Fruit fly (Drosophila melanogaster) whole organism, embryonic: ENCODE results near the gene CG12438.
A peak's percentile ranks its signal among the peaks of the same experiment; 100 is the strongest.

Experiments
- CG10147 ChIP-seq: fragments of 200-800 bp; sonication (Bioruptor generic); optimal IDR thresholded peaks from 2 replicates; lab custom pipeline; 2019; ENCODE audit warnings: missing biosample characterization, mild to moderate bottlenecking, missing genetic modification characterization, moderate library complexity
- CG18599 ChIP-seq: fragments of 200-800 bp; sonication (Bioruptor generic); optimal IDR thresholded peaks from 3 replicates; lab custom pipeline; 2017; ENCODE audit warnings: missing biosample characterization, missing genetic modification characterization, mild to moderate bottlenecking, moderate library complexity, missing genetic modification reagents
- CG31365 ChIP-seq: fragments of 200-800 bp; sonication (Bioruptor generic); optimal IDR thresholded peaks from 2 replicates; lab custom pipeline; 2018; ENCODE audit warnings: missing biosample characterization, mild to moderate bottlenecking, missing genetic modification characterization
- CG34224 ChIP-seq: fragments of 200-800 bp; sonication (Bioruptor generic); IDR thresholded peaks from 3 replicates; pipeline ENCODE4 v1.3.6; 2022; ENCODE audit warnings: missing biosample characterization, missing genetic modification characterization; ENCODE audit not compliant: partially characterized antibody
- CG3726 ChIP-seq: fragments of 200-800 bp; sonication (Bioruptor generic); IDR thresholded peaks from 3 replicates; pipeline ENCODE4, ENCODE4 v1.3.6; 2022; ENCODE audit warnings: missing biosample characterization, missing genetic modification characterization
- CG3847 ChIP-seq: fragments of 200-800 bp; sonication (Bioruptor generic); IDR thresholded peaks from 2 replicates; pipeline ENCODE4 v1.3.6; 2022; ENCODE audit warnings: missing biosample characterization, missing genetic modification characterization
- CG6654 ChIP-seq: fragments of 200-800 bp; sonication (Bioruptor generic); optimal IDR thresholded peaks from 2 replicates; lab custom pipeline; 2017; ENCODE audit warnings: missing biosample characterization, mild to moderate bottlenecking, missing genetic modification characterization
- CG6813 ChIP-seq: fragments of 200-800 bp; sonication (Bioruptor generic); optimal IDR thresholded peaks from 2 replicates; lab custom pipeline; 2017; ENCODE audit warnings: missing biosample characterization, missing genetic modification characterization, mild to moderate bottlenecking, moderate library complexity, missing genetic modification reagents
- CG7271 ChIP-seq: fragments of 200-800 bp; sonication (Bioruptor generic); optimal IDR thresholded peaks from 2 replicates; lab custom pipeline; 2018; ENCODE audit warnings: missing biosample characterization, mild to moderate bottlenecking, missing genetic modification characterization, moderate library complexity
- CG7556 ChIP-seq: fragments of 200-800 bp; sonication (Bioruptor generic); optimal IDR thresholded peaks from 2 replicates; lab custom pipeline; 2017; ENCODE audit warnings: missing biosample characterization, mild to moderate bottlenecking, missing genetic modification characterization
- CG7963 ChIP-seq: fragments of 200-800 bp; sonication (Bioruptor generic); IDR thresholded peaks from 3 replicates; pipeline ENCODE4 v1.3.6; 2022; ENCODE audit warnings: missing biosample characterization, missing genetic modification characterization; ENCODE audit not compliant: partially characterized antibody
- CG8359 ChIP-seq: fragments of 200-800 bp; sonication (Bioruptor generic); optimal IDR thresholded peaks from 2 replicates; lab custom pipeline; 2017; ENCODE audit warnings: missing biosample characterization, mild to moderate bottlenecking, missing genetic modification characterization, borderline replicate concordance
- CG8388 ChIP-seq: fragments of 200-800 bp; sonication (Bioruptor generic); optimal IDR thresholded peaks from 2 replicates; lab custom pipeline; 2019; ENCODE audit warnings: missing biosample characterization, mild to moderate bottlenecking, missing genetic modification characterization, moderate library complexity
- CG9797 ChIP-seq: fragments of 200-800 bp; sonication (Bioruptor generic); optimal IDR thresholded peaks from 3 replicates; lab custom pipeline; 2018; ENCODE audit warnings: missing biosample characterization, mild to moderate bottlenecking, missing genetic modification characterization
- Deaf1 ChIP-seq: fragments of 200-800 bp; optimal IDR thresholded peaks from 3 replicates; lab custom pipeline; 2019; ENCODE audit warnings: missing biosample characterization, mild to moderate bottlenecking, missing genetic modification characterization, moderate library complexity
- HLH54F ChIP-seq: fragments of 200-800 bp; sonication (Bioruptor generic); optimal IDR thresholded peaks from 3 replicates; lab custom pipeline; 2016; ENCODE audit warnings: missing biosample characterization, missing genetic modification characterization
- Hr51 ChIP-seq, 2 experiments: fragments of 200-800 bp; sonication (Bioruptor generic); optimal IDR thresholded peaks; 2 replicates in 1 of 2; 3 replicates in 1 of 2; lab custom pipeline; 2016 to 2018; ENCODE audit warnings: missing biosample characterization in 2 of 2, missing genetic modification characterization in 2 of 2, mild to moderate bottlenecking in 1 of 2, moderate library complexity in 1 of 2
- MTF-1 ChIP-seq: fragments of 200-800 bp; sonication (Bioruptor generic); optimal IDR thresholded peaks from 2 replicates; lab custom pipeline; 2018; ENCODE audit warnings: missing biosample characterization, mild to moderate bottlenecking, missing genetic modification characterization, borderline replicate concordance
- Meics ChIP-seq: fragments of 200-800 bp; sonication (Bioruptor generic); optimal IDR thresholded peaks from 2 replicates; lab custom pipeline; 2017; ENCODE audit warnings: missing biosample characterization, mild to moderate bottlenecking, missing genetic modification characterization
- bbx ChIP-seq: fragments of 200-800 bp; sonication (Bioruptor generic); IDR thresholded peaks from 2 replicates; pipeline ENCODE4 v1.3.6; 2022; ENCODE audit warnings: missing biosample characterization, missing genetic modification characterization; ENCODE audit not compliant: partially characterized antibody
- bowl ChIP-seq: fragments of 200-800 bp; sonication (Bioruptor generic); IDR thresholded peaks from 2 replicates; pipeline ENCODE4 v1.3.6; 2022; ENCODE audit warnings: missing biosample characterization, missing genetic modification characterization
- croc ChIP-seq: fragments of 200-800 bp; sonication (Bioruptor generic); conservative IDR thresholded peaks from 3 replicates; pipeline ENCODE4 v1.3.6; 2022; ENCODE audit warnings: missing biosample characterization, missing genetic modification characterization
- dm ChIP-seq: fragments of 200-800 bp; sonication (Bioruptor generic); optimal IDR thresholded peaks from 3 replicates; lab custom pipeline; 2016; ENCODE audit warnings: missing biosample characterization, missing genetic modification characterization
- dmrt99B ChIP-seq: fragments of 200-800 bp; sonication (Bioruptor generic); optimal IDR thresholded peaks from 2 replicates; lab custom pipeline; 2018; ENCODE audit warnings: missing biosample characterization, mild to moderate bottlenecking, missing genetic modification characterization, moderate library complexity
- esg ChIP-seq: fragments of 200-800 bp; sonication (Bioruptor generic); conservative IDR thresholded peaks from 2 replicates; pipeline ENCODE4 v1.3.6; 2022; ENCODE audit warnings: missing biosample characterization, missing genetic modification characterization
- exex ChIP-seq: fragments of 200-800 bp; sonication (Bioruptor generic); optimal IDR thresholded peaks from 4 replicates; lab custom pipeline; 2018; ENCODE audit warnings: missing biosample characterization, mild to moderate bottlenecking, missing genetic modification characterization, moderate library complexity
- fd102C ChIP-seq: fragments of 200-800 bp; sonication (Bioruptor generic); optimal IDR thresholded peaks from 2 replicates; lab custom pipeline; 2018; ENCODE audit warnings: missing biosample characterization, mild to moderate bottlenecking, missing genetic modification characterization, moderate library complexity
- gsb-n ChIP-seq: fragments of 200-800 bp; sonication (Bioruptor generic); optimal IDR thresholded peaks from 3 replicates; lab custom pipeline; 2018; ENCODE audit warnings: missing biosample characterization, mild to moderate bottlenecking, missing genetic modification characterization
- gt ChIP-seq: fragments of 200-800 bp; sonication (Bioruptor generic); IDR thresholded peaks from 2 replicates; pipeline ENCODE4 v1.3.6; 2022; ENCODE audit warnings: missing biosample characterization, missing genetic modification characterization
- prd ChIP-seq, 3 experiments: fragments of >200 bp in 2 of 3; fragments of 200-800 bp in 1 of 3; sonication (Bioruptor generic) in 1 of 3; optimal IDR thresholded peaks in 2 of 3; IDR thresholded peaks in 1 of 3; 2 replicates in 2 of 3; 3 replicates in 1 of 3; pipeline versions ENCODE4 v1.3.6 to Lab custom; 2017 to 2022; ENCODE audit warnings: missing biosample characterization in 1 of 3, missing genetic modification characterization in 1 of 3
- scrt ChIP-seq: fragments of 200-800 bp; sonication (Bioruptor generic); optimal IDR thresholded peaks from 2 replicates; lab custom pipeline; 2018; ENCODE audit warnings: missing biosample characterization, mild to moderate bottlenecking, missing genetic modification characterization, moderate library complexity
- sens ChIP-seq: fragments of 200-800 bp; sonication (Bioruptor generic); peaks from one replicate; lab custom pipeline; 2016; ENCODE audit warnings: missing biosample characterization, missing genetic modification characterization
- sim ChIP-seq: fragments of 200-800 bp; sonication (Bioruptor generic); IDR thresholded peaks from 2 replicates; pipeline ENCODE4 v1.3.6; 2022; ENCODE audit warnings: missing biosample characterization, missing genetic modification characterization
- slou ChIP-seq: fragments of 200-800 bp; sonication (Bioruptor generic); optimal IDR thresholded peaks from 3 replicates; lab custom pipeline; 2016; ENCODE audit warnings: missing biosample characterization, missing genetic modification characterization
- sug ChIP-seq: fragments of 200-800 bp; optimal IDR thresholded peaks from 2 replicates; lab custom pipeline; 2019; ENCODE audit warnings: missing biosample characterization, mild to moderate bottlenecking, missing genetic modification characterization, moderate library complexity
- trem ChIP-seq: fragments of 200-800 bp; optimal IDR thresholded peaks from 3 replicates; lab custom pipeline; 2019; ENCODE audit warnings: missing biosample characterization, mild to moderate bottlenecking, missing genetic modification characterization, moderate library complexity
- trh ChIP-seq: fragments of 200-800 bp; sonication (Bioruptor generic); optimal IDR thresholded peaks from 2 replicates; lab custom pipeline; 2016; ENCODE audit warnings: missing biosample characterization, missing genetic modification characterization
- tup ChIP-seq: fragments of 200-800 bp; sonication (Bioruptor generic); optimal IDR thresholded peaks from 2 replicates; lab custom pipeline; 2016; ENCODE audit warnings: missing biosample characterization, mild to moderate bottlenecking, missing genetic modification characterization, moderate library complexity
- twi ChIP-seq: fragments of 200-800 bp; optimal IDR thresholded peaks from 2 replicates; lab custom pipeline; 2019; ENCODE audit warnings: missing biosample characterization, mild to moderate bottlenecking, missing genetic modification characterization, moderate library complexity
- usp ChIP-seq: fragments of >200 bp; optimal IDR thresholded peaks from 2 replicates; lab custom pipeline; 2017; ENCODE audit warnings: missing biosample characterization, missing genetic modification characterization

Gene CG12438

dm6 chr2L:8762833-8763232 lies 10.7 kb downstream of the CG12438 start (continued):
- no peak for TF ChIP-seq croc (GFP tag; lab: Robert Waterston, UW)
- TF ChIP-seq sim (GFP tag; lab: Robert Waterston, UW) = no peak
- TF ChIP-seq CG18599 (GFP tag; lab: Kevin White, UChicago) = peak; percentile 12
- no peak for TF ChIP-seq CG8359 (GFP tag; lab: Kevin White, UChicago)
- TF ChIP-seq twi (tag; lab: Kevin White, UChicago) = no peak
- TF ChIP-seq sens = peak; percentile 76
- TF ChIP-seq fd102C = no peak
- no peak for TF ChIP-seq sug (tag; lab: Kevin White, UChicago)
- no peak for TF ChIP-seq CG3726 (GFP tag; lab: Robert Waterston, UW)
- no peak for TF ChIP-seq HLH54F (GFP tag; lab: Kevin White, UChicago)
- no peak for TF ChIP-seq MTF-1 (GFP tag; lab: Kevin White, UChicago)
- TF ChIP-seq CG6654 (GFP tag; lab: Kevin White, UChicago) = no peak
- TF ChIP-seq gt (GFP tag; lab: Robert Waterston, UW) = no peak
- no peak for TF ChIP-seq gsb-n (tag; lab: Kevin White, UChicago)
- peak; percentile 34 for TF ChIP-seq Meics (GFP tag; lab: Kevin White, UChicago)
- TF ChIP-seq trem (tag; lab: Kevin White, UChicago) = no peak
- no peak for TF ChIP-seq trh
- no peak for TF ChIP-seq CG8388 (GFP tag; lab: Kevin White, UChicago)
- no peak for TF ChIP-seq CG7556 (GFP tag; lab: Kevin White, UChicago)
- TF ChIP-seq bbx (GFP tag; lab: Robert Waterston, UW) = no peak
- no peak for TF ChIP-seq bowl (GFP tag; lab: Robert Waterston, UW)
- TF ChIP-seq CG10147 (GFP tag; lab: Kevin White, UChicago) = no peak
- TF ChIP-seq CG3847 (GFP tag; lab: Robert Waterston, UW) = no peak
- TF ChIP-seq esg (GFP tag; lab: Robert Waterston, UW) = no peak
- no peak for TF ChIP-seq usp (GFP tag; lab: Kevin White, UChicago)
- TF ChIP-seq dm (GFP tag; lab: Kevin White, UChicago) = no peak
- no peak for TF ChIP-seq CG31365 (tag; lab: Kevin White, UChicago)
- peak; percentile 20 for TF ChIP-seq dmrt99B (tag; lab: Kevin White, UChicago)
- no peak for TF ChIP-seq CG6813 (GFP tag; lab: Kevin White, UChicago)
- no peak for TF ChIP-seq tup
- no peak for TF ChIP-seq prd (optimal IDR thresholded peaks at IDR 0.05; lab: Kevin White, UChicago)
- TF ChIP-seq prd (GFP tag; IDR thresholded peaks at IDR 0.05; lab: Robert Waterston, UW) = peak; percentile 36; the same call in 1 of the 3 replicates
- no peak for TF ChIP-seq CG7963
- TF ChIP-seq scrt (GFP tag; lab: Kevin White, UChicago) = no peak
- no peak for TF ChIP-seq Deaf1 (tag; lab: Kevin White, UChicago)
- no peak for TF ChIP-seq CG7271 (tag; lab: Kevin White, UChicago)
- TF ChIP-seq CG9797 (GFP tag; lab: Kevin White, UChicago) = no peak

dm6 chr2L:8768660-8769138 lies 16.6 kb downstream of the CG12438 start, which contains the start of gene LManIII:
Gene LManIII, minus strand, starts transcription at chr2L:8768710.
- TF ChIP-seq slou (GFP tag; lab: Kevin White, UChicago) (no peak), sug (tag; lab: Kevin White, UChicago) (peak; percentile 3), dmrt99B (tag; lab: Kevin White, UChicago) (no peak), CG34224 (GFP tag; lab: Robert Waterston, UW) (no peak), exex (peak; percentile 57), Hr51 (GFP tag; optimal IDR thresholded peaks at IDR 0.05; lab: Kevin White, UChicago) (no peak)
